Worm (Caenorhabditis elegans) whole organism, L4/young adult: Measurements from ENCODE around the gene Y75B12B.11.
A peak's percentile ranks its signal among the peaks of the same experiment; 100 is the strongest.

ENCODE experiments used
- W03F9.2 ChIP-seq: fragments of 150-350 bp; optimal IDR thresholded peaks from 2 replicates; lab custom pipeline; 2014; ENCODE audit warnings: missing biosample characterization, missing genetic modification characterization
- dao-5 ChIP-seq: sonication (generic microtip); optimal IDR thresholded peaks from 2 replicates; lab custom pipeline; 2016; ENCODE audit warnings: missing genotype, missing genetic modification characterization, moderate library complexity, missing compliant biosample characterization
- him-1 ChIP-seq: sonication (generic microtip); optimal IDR thresholded peaks from 2 replicates; lab custom pipeline; 2016; ENCODE audit warnings: missing genotype, missing genetic modification reagents, missing genetic modification characterization, missing compliant biosample characterization

Gene Y75B12B.11

ce11 chrV:15190903-15191302, at the start of gene Y75B12B.11:
Y75B12B.11 (plus strand) TSS chrV:15191296.
- TF ChIP-seq W03F9.2 (tag; lab: Kevin White, UChicago) (peak; percentile 43), him-1 (tag; lab: Kevin White, UChicago) (no peak), dao-5 (tag; lab: Kevin White, UChicago) (peak; percentile 95)

ce11 chrV:15143285-15143684, 47.8 kb upstream of the Y75B12B.11 start, which contains the start of gene K08F9.1:
K08F9.1 (minus strand) TSS chrV:15143385.
- TF ChIP-seq W03F9.2 (tag; lab: Kevin White, UChicago) (no peak), him-1 (tag; lab: Kevin White, UChicago) (no peak), dao-5 (tag; lab: Kevin White, UChicago) (no peak)

- no peak for TF ChIP-seq dao-5 (tag; lab: Kevin White, UChicago)
- peak; percentile 64 for TF ChIP-seq W03F9.2 (tag; lab: Kevin White, UChicago)
Measured at ce11 chrV:15143798-15144197, 47.3 kb upstream of the Y75B12B.11 start, which contains the start of gene K08F9.4. K08F9.4 (plus strand) TSS chrV:15144019.

- no peak for TF ChIP-seq W03F9.2 (tag; lab: Kevin White, UChicago)
- no peak for TF ChIP-seq dao-5 (tag; lab: Kevin White, UChicago)
- TF ChIP-seq him-1 (tag; lab: Kevin White, UChicago), result no peak
Measured at ce11 chrV:15147776-15148175, 43.3 kb upstream of the Y75B12B.11 start, which contains the start of gene T09F5.20. T09F5.20 (minus strand) TSS chrV:15147876.

- TF ChIP-seq dao-5 (tag; lab: Kevin White, UChicago) (no peak), him-1 (tag; lab: Kevin White, UChicago) (no peak), W03F9.2 (tag; lab: Kevin White, UChicago) (no peak)
Measured at ce11 chrV:15148800-15149199, 42.3 kb upstream of the Y75B12B.11 start, which contains the start of gene T09F5.1. T09F5.1 (plus strand) TSS chrV:15149100.

- TF ChIP-seq W03F9.2 (tag; lab: Kevin White, UChicago) (no peak), dao-5 (tag; lab: Kevin White, UChicago) (no peak), him-1 (tag; lab: Kevin White, UChicago) (no peak)
Measured at ce11 chrV:15150176-15150575, 40.9 kb upstream of the Y75B12B.11 start.

- TF ChIP-seq W03F9.2 (tag; lab: Kevin White, UChicago) (no peak), dao-5 (tag; lab: Kevin White, UChicago) (no peak), him-1 (tag; lab: Kevin White, UChicago) (no peak)
Measured at ce11 chrV:15150661-15151060, 40.4 kb upstream of the Y75B12B.11 start, which contains the start of gene T09F5.2. T09F5.2 (plus strand) TSS chrV:15150961.

- TF ChIP-seq dao-5 (tag; lab: Kevin White, UChicago) (no peak), him-1 (tag; lab: Kevin White, UChicago) (no peak), W03F9.2 (tag; lab: Kevin White, UChicago) (no peak)
Measured at ce11 chrV:15152010-15152409, 39.1 kb upstream of the Y75B12B.11 start.

- no peak for TF ChIP-seq W03F9.2 (tag; lab: Kevin White, UChicago)
- TF ChIP-seq dao-5 (tag; lab: Kevin White, UChicago), result no peak
- no peak for TF ChIP-seq him-1 (tag; lab: Kevin White, UChicago)
Measured at ce11 chrV:15153277-15153676, 37.8 kb upstream of the Y75B12B.11 start, which contains the start of gene srh-55. srh-55 (plus strand) TSS chrV:15153577.

- TF ChIP-seq W03F9.2 (tag; lab: Kevin White, UChicago) (no peak), dao-5 (tag; lab: Kevin White, UChicago) (no peak), him-1 (tag; lab: Kevin White, UChicago) (no peak)
Measured at ce11 chrV:15156504-15156903, 34.6 kb upstream of the Y75B12B.11 start.

- TF ChIP-seq W03F9.2 (tag; lab: Kevin White, UChicago), result no peak
- no peak for TF ChIP-seq him-1 (tag; lab: Kevin White, UChicago)
- TF ChIP-seq dao-5 (tag; lab: Kevin White, UChicago), result no peak
Measured at ce11 chrV:15158691-15159090, 32.4 kb upstream of the Y75B12B.11 start, which contains the start of gene str-45. str-45 (plus strand) TSS chrV:15158991.

- no peak for TF ChIP-seq W03F9.2 (tag; lab: Kevin White, UChicago)
- TF ChIP-seq him-1 (tag; lab: Kevin White, UChicago), result no peak
- TF ChIP-seq dao-5 (tag; lab: Kevin White, UChicago), result no peak
Measured at ce11 chrV:15162697-15163096, 28.4 kb upstream of the Y75B12B.11 start, which contains the start of gene srz-11. srz-11 (plus strand) TSS chrV:15163082.

- TF ChIP-seq dao-5 (tag; lab: Kevin White, UChicago), result no peak
- TF ChIP-seq W03F9.2 (tag; lab: Kevin White, UChicago), result no peak
- no peak for TF ChIP-seq him-1 (tag; lab: Kevin White, UChicago)
Measured at ce11 chrV:15175459-15175858, 15.6 kb upstream of the Y75B12B.11 start, which contains the start of gene clec-47. clec-47 (plus strand) TSS chrV:15175759.

- TF ChIP-seq him-1 (tag; lab: Kevin White, UChicago) (no peak), W03F9.2 (tag; lab: Kevin White, UChicago) (no peak)
Measured at ce11 chrV:15179757-15180156, 11.3 kb upstream of the Y75B12B.11 start, which contains the start of gene T09F5.10. T09F5.10 (plus strand) TSS chrV:15180057.
